Fruit fly (Drosophila melanogaster) whole organism, prepupa: Measurements from ENCODE around the gene Spn38F.
A peak's percentile ranks its signal among the peaks of the same experiment; 100 is the strongest.

Experiments
- CG10631 ChIP-seq: fragments of 200-800 bp; sonication (Bioruptor generic); optimal IDR thresholded peaks from 2 replicates; lab custom pipeline; 2016; ENCODE audit warnings: missing biosample characterization, missing genetic modification characterization
- CG10669 ChIP-seq: fragments of 200-800 bp; sonication (Bioruptor generic); optimal IDR thresholded peaks from 3 replicates; lab custom pipeline; 2018; ENCODE audit warnings: missing biosample characterization, mild to moderate bottlenecking, missing genetic modification characterization, moderate library complexity
- CG11294 ChIP-seq: fragments of 200-800 bp; sonication (Bioruptor generic); IDR thresholded peaks from 2 replicates; pipeline ENCODE4 v1.3.6; 2022; ENCODE audit warnings: missing biosample characterization, missing genetic modification characterization
- CG11762 ChIP-seq: fragments of 200-800 bp; sonication (Bioruptor generic); optimal IDR thresholded peaks from 3 replicates; lab custom pipeline; 2016; ENCODE audit warnings: missing biosample characterization, missing genetic modification characterization; ENCODE audit not compliant: insufficient read depth
- CG15336 ChIP-seq: fragments of 200-800 bp; sonication (Bioruptor generic); IDR thresholded peaks from 2 replicates; pipeline ENCODE4 v1.3.6; 2022; ENCODE audit warnings: missing biosample characterization, missing genetic modification characterization
- CG3032 ChIP-seq: fragments of 200-800 bp; optimal IDR thresholded peaks from 2 replicates; lab custom pipeline; 2019; ENCODE audit warnings: missing biosample characterization, mild to moderate bottlenecking, missing genetic modification characterization, moderate library complexity
- CG34406 ChIP-seq: fragments of 200-800 bp; sonication (Bioruptor generic); optimal IDR thresholded peaks from 3 replicates; lab custom pipeline; 2016; ENCODE audit warnings: missing biosample characterization, missing genetic modification characterization
- CG3919 ChIP-seq: fragments of 200-800 bp; sonication (Bioruptor generic); optimal IDR thresholded peaks from 3 replicates; lab custom pipeline; 2016; ENCODE audit warnings: missing biosample characterization, missing genetic modification characterization
- CG6163 ChIP-seq: fragments of 200-800 bp; sonication (Bioruptor generic); IDR thresholded peaks from 3 replicates; pipeline ENCODE4 v1.3.6; 2022; ENCODE audit warnings: missing biosample characterization, missing genetic modification characterization
- CG6276 ChIP-seq: fragments of 200-800 bp; sonication (Bioruptor generic); optimal IDR thresholded peaks from 2 replicates; lab custom pipeline; 2017; ENCODE audit warnings: missing biosample characterization, mild to moderate bottlenecking, missing genetic modification characterization
- CG6808 ChIP-seq: fragments of 200-800 bp; sonication (Bioruptor generic); optimal IDR thresholded peaks from 3 replicates; lab custom pipeline; 2017; ENCODE audit warnings: missing biosample characterization, missing genetic modification characterization, mild to moderate bottlenecking, moderate library complexity, missing genetic modification reagents
- CG9139 ChIP-seq: fragments of 200-800 bp; sonication (Bioruptor generic); optimal IDR thresholded peaks from 3 replicates; lab custom pipeline; 2017; ENCODE audit warnings: missing biosample characterization, mild to moderate bottlenecking, missing genetic modification characterization
- Eip75B ChIP-seq: fragments of 200-800 bp; sonication (Bioruptor generic); optimal IDR thresholded peaks from 3 replicates; lab custom pipeline; 2016; ENCODE audit warnings: missing biosample characterization, missing genetic modification characterization
- Eip78C ChIP-seq: fragments of 200-800 bp; sonication (Bioruptor generic); peaks from one replicate; lab custom pipeline; 2016; ENCODE audit warnings: missing biosample characterization, missing genetic modification characterization
- Eip93F ChIP-seq: fragments of 200-800 bp; sonication (Bioruptor generic); optimal IDR thresholded peaks from 2 replicates; lab custom pipeline; 2016; ENCODE audit warnings: missing biosample characterization, mild to moderate bottlenecking, missing genetic modification characterization
- Ets21C ChIP-seq: fragments of 200-800 bp; sonication (Bioruptor generic); optimal IDR thresholded peaks from 3 replicates; lab custom pipeline; 2016; ENCODE audit warnings: missing biosample characterization, missing genetic modification characterization
- Ets96B ChIP-seq: fragments of 200-800 bp; optimal IDR thresholded peaks from 2 replicates; lab custom pipeline; 2019; ENCODE audit warnings: missing biosample characterization, mild to moderate bottlenecking, missing genetic modification characterization, moderate library complexity
- Lpt ChIP-seq: fragments of 200-800 bp; sonication (Bioruptor generic); optimal IDR thresholded peaks from 3 replicates; lab custom pipeline; 2016; ENCODE audit warnings: missing biosample characterization, missing genetic modification characterization
- OdsH ChIP-seq: fragments of 200-800 bp; sonication (Bioruptor generic); optimal IDR thresholded peaks from 3 replicates; lab custom pipeline; 2016; ENCODE audit warnings: missing biosample characterization, missing genetic modification characterization
- achi ChIP-seq: fragments of 200-800 bp; sonication (Bioruptor generic); optimal IDR thresholded peaks from 3 replicates; lab custom pipeline; 2016; ENCODE audit warnings: missing biosample characterization, missing genetic modification characterization
- acj6 ChIP-seq: fragments of 200-800 bp; sonication (Bioruptor generic); optimal IDR thresholded peaks from 3 replicates; lab custom pipeline; 2016; ENCODE audit warnings: missing biosample characterization, missing genetic modification characterization
- dsx ChIP-seq: fragments of 200-800 bp; optimal IDR thresholded peaks from 3 replicates; lab custom pipeline; 2019; ENCODE audit warnings: missing biosample characterization, mild to moderate bottlenecking, missing genetic modification characterization, moderate library complexity; ENCODE audit not compliant: poor library complexity, severe bottlenecking
- esn ChIP-seq: fragments of 200-800 bp; sonication (Bioruptor generic); optimal IDR thresholded peaks from 2 replicates; lab custom pipeline; 2016; ENCODE audit warnings: missing biosample characterization, mild to moderate bottlenecking, missing genetic modification characterization, moderate library complexity
- fd59A ChIP-seq: fragments of 200-800 bp; sonication (Bioruptor generic); optimal IDR thresholded peaks from 2 replicates; lab custom pipeline; 2017; ENCODE audit warnings: missing biosample characterization, mild to moderate bottlenecking, missing genetic modification characterization, missing genetic modification reagents
- fd85E ChIP-seq: fragments of 200-800 bp; sonication (Bioruptor generic); optimal IDR thresholded peaks from 3 replicates; lab custom pipeline; 2016; ENCODE audit warnings: missing biosample characterization, missing genetic modification characterization
- fkh ChIP-seq: fragments of 200-800 bp; sonication (Bioruptor generic); optimal IDR thresholded peaks from 3 replicates; lab custom pipeline; 2017; ENCODE audit warnings: missing biosample characterization, mild to moderate bottlenecking, missing genetic modification characterization, moderate library complexity
- lz ChIP-seq: fragments of 200-800 bp; sonication (Bioruptor generic); optimal IDR thresholded peaks from 3 replicates; lab custom pipeline; 2016; ENCODE audit warnings: missing biosample characterization, missing genetic modification characterization
- net ChIP-seq: fragments of 200-800 bp; sonication (Bioruptor generic); optimal IDR thresholded peaks from 3 replicates; lab custom pipeline; 2016; ENCODE audit warnings: missing biosample characterization, missing genetic modification characterization
- pdm3 ChIP-seq: fragments of 200-800 bp; sonication (Bioruptor generic); optimal IDR thresholded peaks from 3 replicates; lab custom pipeline; 2016; ENCODE audit warnings: missing biosample characterization, missing genetic modification characterization
- spab ChIP-seq: fragments of 200-800 bp; sonication (Bioruptor generic); optimal IDR thresholded peaks from 2 replicates; lab custom pipeline; 2017; ENCODE audit warnings: missing biosample characterization, mild to moderate bottlenecking, missing genetic modification characterization, missing genetic modification reagents
- ss ChIP-seq, 2 experiments: fragments of 200-800 bp; sonication (Bioruptor generic); optimal IDR thresholded peaks; 2 replicates in 1 of 2; 3 replicates in 1 of 2; lab custom pipeline; 2017 to 2018; ENCODE audit warnings: mild to moderate bottlenecking in 2 of 2, missing biosample characterization in 2 of 2, missing genetic modification characterization in 2 of 2, moderate library complexity in 1 of 2
- svp ChIP-seq: fragments of 200-800 bp; sonication (Bioruptor generic); peaks from one replicate; lab custom pipeline; 2016; ENCODE audit warnings: missing biosample characterization, missing genetic modification characterization
- vri ChIP-seq: fragments of 200-800 bp; sonication (Bioruptor generic); optimal IDR thresholded peaks from 3 replicates; lab custom pipeline; 2016; ENCODE audit warnings: missing biosample characterization, mild to moderate bottlenecking, missing genetic modification characterization

The Spn38F gene

dm6 chr2L:20817170-20817569, 20.6 kb downstream of the Spn38F start, which contains the start of gene CheB38b:
Gene CheB38b, minus strand, starts transcription at chr2L:20817270.
- TF ChIP-seq CG6163: no peak
- TF ChIP-seq CG3919 (GFP tag; lab: Kevin White, UChicago): no peak
- TF ChIP-seq OdsH (GFP tag; lab: Kevin White, UChicago): no peak
- no peak for TF ChIP-seq svp (GFP tag; lab: Kevin White, UChicago)
- no peak for TF ChIP-seq Eip78C
- no peak for TF ChIP-seq esn (GFP tag; lab: Kevin White, UChicago)
- TF ChIP-seq, all 60 proteins: peak for 0

DNA sequence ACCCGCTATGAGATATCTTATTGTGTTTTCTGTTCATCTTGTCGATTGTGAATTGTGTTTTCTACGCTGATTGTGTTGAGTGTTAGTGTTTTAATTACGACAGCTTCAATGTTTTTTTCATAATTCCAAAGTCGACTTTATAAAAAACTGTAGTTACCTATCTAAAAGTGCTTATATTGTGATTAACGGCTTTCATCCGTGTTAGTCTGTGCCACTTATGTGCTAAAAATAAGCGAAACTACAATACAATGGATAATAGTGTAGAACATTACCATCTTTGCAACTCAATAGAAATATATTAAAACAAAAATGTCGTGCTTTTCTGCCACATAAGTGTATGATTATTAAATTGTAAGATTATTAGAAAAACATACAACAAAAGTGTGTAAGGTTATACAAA, 21.6 kb downstream of the Spn38F start, which contains the start of gene CG33322:
CG33322 (minus strand) TSS at position 101 of the 400 bp plus-strand sequence.
- TF ChIP-seq ss (GFP tag; optimal IDR thresholded peaks at IDR 0.05; lab: Kevin White, UChicago): no peak
- no peak for TF ChIP-seq Ets21C
- TF ChIP-seq fd85E (GFP tag; lab: Kevin White, UChicago): no peak
- no peak for TF ChIP-seq dsx (GFP tag; lab: Kevin White, UChicago)
- TF ChIP-seq spab: no peak

- TF ChIP-seq OdsH (GFP tag; lab: Kevin White, UChicago) (peak; percentile 2), spab (peak; percentile 7), CG6276 (GFP tag; lab: Kevin White, UChicago) (no peak), CG3919 (GFP tag; lab: Kevin White, UChicago) (peak; percentile 28), CG6163 (peak; percentile 61; the same call in 2 of the 3 replicates), vri (no peak), Eip78C (peak; percentile 85), CG3032 (tag; lab: Kevin White, UChicago) (peak; percentile 52), CG9139 (GFP tag; lab: Kevin White, UChicago) (peak; percentile 78), CG6808 (GFP tag; lab: Kevin White, UChicago) (peak; percentile 57), lz (GFP tag; lab: Kevin White, UChicago) (peak; percentile 7), achi (GFP tag; lab: Kevin White, UChicago) (peak; percentile 35), dsx (GFP tag; lab: Kevin White, UChicago) (peak; percentile 51), fkh (GFP tag; lab: Kevin White, UChicago) (no peak), net (peak; percentile 8), CG10631 (GFP tag; lab: Kevin White, UChicago) (peak; percentile 1), pdm3 (GFP tag; lab: Kevin White, UChicago) (no peak), svp (GFP tag; lab: Kevin White, UChicago) (peak; percentile 67), CG11762 (GFP tag; lab: Kevin White, UChicago) (no peak), Eip75B (peak; percentile 17), CG11294 (GFP tag; lab: Robert Waterston, UW) (no peak), Ets96B (peak; percentile 44), CG34406 (GFP tag; lab: Kevin White, UChicago) (peak; percentile 9), ss (GFP tag; optimal IDR thresholded peaks at IDR 0.05; lab: Kevin White, UChicago) (peak; percentile 65 to 80), CG10669 (GFP tag; lab: Kevin White, UChicago) (peak; percentile 45), acj6 (GFP tag; lab: Kevin White, UChicago) (peak; percentile 4), Lpt (no peak), CG15336 (GFP tag; lab: Robert Waterston, UW) (peak; percentile 10; the same call in 1 of the 2 replicates), esn (GFP tag; lab: Kevin White, UChicago) (no peak), fd59A (GFP tag; lab: Kevin White, UChicago) (peak; percentile 30), Eip93F (peak; percentile 31)
These were observed 25.2 kb downstream of the Spn38F start for dm6 chr2L:20812283-20813189.
